Worm (Caenorhabditis elegans): ENCODE data around the gene sam-10.

The sam-10 gene

DNA sequence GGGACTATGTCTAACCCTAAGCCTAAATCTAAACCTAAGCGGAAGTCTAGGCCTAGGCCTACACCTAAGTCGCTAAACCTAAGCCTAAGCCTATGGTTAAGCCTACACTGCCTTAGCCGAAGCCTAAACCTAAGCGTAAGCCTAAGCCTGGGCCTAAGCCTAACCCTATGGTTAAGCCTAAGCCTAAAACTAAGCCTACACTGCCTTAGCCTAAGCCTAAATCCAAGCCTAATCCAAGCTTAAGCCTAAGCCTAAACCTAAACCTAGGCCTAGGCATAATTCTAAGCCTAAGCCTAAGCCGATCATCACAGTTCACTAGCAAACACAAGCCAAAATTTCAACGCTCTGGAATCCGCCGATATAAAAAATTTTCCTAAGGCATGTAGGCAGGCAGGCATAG lies 11.0 kb upstream of the sam-10 start:
- peak; percentile 25; the same call in 1 of the 2 replicates for TF ChIP-seq ekl-4 (GFP tag; IDR thresholded peaks at IDR 0.05)
- TF ChIP-seq gei-17 (GFP tag; optimal IDR thresholded peaks at IDR 0.05), result no peak

DNA sequence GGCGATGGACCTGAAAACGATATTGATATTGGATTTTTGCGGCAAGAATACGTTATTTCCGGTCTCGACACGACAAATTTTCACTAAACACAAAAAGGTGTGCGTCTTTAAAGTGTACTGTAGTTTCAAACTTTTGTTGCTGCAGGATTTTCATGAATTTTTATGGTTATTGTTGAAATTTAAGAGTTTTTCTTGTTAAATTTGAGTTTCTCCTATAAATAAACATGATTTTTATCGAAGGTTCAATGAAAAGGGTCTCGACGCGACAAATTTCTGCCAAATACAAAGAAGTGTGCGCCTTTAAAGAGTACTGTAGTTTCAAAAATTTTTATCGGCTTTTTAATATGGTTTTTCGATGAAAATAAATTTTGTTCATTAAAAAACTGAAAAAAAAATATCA lies 9.7 kb upstream of the sam-10 start:
- TF ChIP-seq somi-1 (GFP tag; optimal IDR thresholded peaks at IDR 0.05) (no peak), ztf-6 (GFP tag; IDR thresholded peaks at IDR 0.05) (no peak), lin-40 (tag; optimal IDR thresholded peaks at IDR 0.05) (no peak), B0336.3 (GFP tag; IDR thresholded peaks at IDR 0.05) (no peak), ceh-79 (tag; optimal IDR thresholded peaks at IDR 0.05) (no peak), T07F8.4 (tag; optimal IDR thresholded peaks at IDR 0.05) (no peak), ZK185.1 (tag; optimal IDR thresholded peaks at IDR 0.05; ENCODE audit: poor library complexity, severe bottlenecking) (no peak), snpc-1.1 (tag; optimal IDR thresholded peaks at IDR 0.05; ENCODE audit: insufficient read depth) (no peak), athp-1 (tag; optimal IDR thresholded peaks at IDR 0.05) (no peak), tlf-1 (GFP tag; optimal IDR thresholded peaks at IDR 0.05) (no peak), dpff-1 (tag; optimal IDR thresholded peaks at IDR 0.05) (no peak), Y53F4B.3 (GFP tag; IDR thresholded peaks at IDR 0.05) (no peak), F57A8.1 (GFP tag; optimal IDR thresholded peaks at IDR 0.05) (no peak), zfh-2 (GFP tag; conservative IDR thresholded peaks at IDR 0.05) (no peak), dpl-1 (GFP tag; optimal IDR thresholded peaks at IDR 0.05) (no peak), mes-4 (tag; optimal IDR thresholded peaks at IDR 0.05) (no peak), nhr-80 (tag; optimal IDR thresholded peaks at IDR 0.05) (no peak), hmg-20 (GFP tag; IDR thresholded peaks at IDR 0.05) (no peak), attf-5 (GFP tag; optimal IDR thresholded peaks at IDR 0.05) (no peak), ceh-91 (GFP tag; IDR thresholded peaks at IDR 0.05) (peak; percentile 30; the same call in 1 of the 2 replicates), ccch-3 (GFP tag; optimal IDR thresholded peaks at IDR 0.05) (no peak), unc-62 (GFP tag; optimal IDR thresholded peaks at IDR 0.05) (no peak), repo-1 (tag; optimal IDR thresholded peaks at IDR 0.05) (no peak), mcd-1 (GFP tag; IDR thresholded peaks at IDR 0.05) (no peak), let-607 (tag; optimal IDR thresholded peaks at IDR 0.05) (no peak), xnd-1 (tag; optimal IDR thresholded peaks at IDR 0.05) (peak; percentile 31), Y53G8AR.9 (GFP tag; conservative IDR thresholded peaks at IDR 0.05) (no peak), aptf-2 (GFP tag; conservative IDR thresholded peaks at IDR 0.05) (no peak), hlh-26 (GFP tag; conservative IDR thresholded peaks at IDR 0.05) (no peak), ama-1 (optimal IDR thresholded peaks at IDR 0.05) (no peak), ama-1 (GFP tag; optimal IDR thresholded peaks at IDR 0.05) (no peak), C06A6.2 (GFP tag; conservative IDR thresholded peaks at IDR 0.05) (no peak), nhr-27 (tag; optimal IDR thresholded peaks at IDR 0.05) (no peak), snpc-4 (GFP tag; optimal IDR thresholded peaks at IDR 0.05) (no peak), snpc-4 (tag; optimal IDR thresholded peaks at IDR 0.05) (no peak), F33H1.4 (GFP tag; IDR thresholded peaks at IDR 0.05) (peak; percentile 68), aptf-3 (GFP tag; IDR thresholded peaks at IDR 0.05) (no peak), F57C9.4 (tag; optimal IDR thresholded peaks at IDR 0.05) (no peak), lsl-1 (GFP tag; optimal IDR thresholded peaks at IDR 0.05) (peak; percentile 81), attf-3 (GFP tag; conservative IDR thresholded peaks at IDR 0.05) (0 out of 2 replicates have a peak, but pooled peaks have one; percentile 13), D2030.7 (GFP tag; IDR thresholded peaks at IDR 0.05) (peak; percentile 15; the same call in 1 of the 2 replicates), snpc-3.4 (tag; optimal IDR thresholded peaks at IDR 0.05) (no peak), Y67H2A.10 (GFP tag; conservative IDR thresholded peaks at IDR 0.05) (no peak), F23B12.7 (tag; optimal IDR thresholded peaks at IDR 0.05; ENCODE audit: insufficient read depth) (no peak), lag-1 (GFP tag; IDR thresholded peaks at IDR 0.05) (no peak), nfyb-1 (GFP tag; IDR thresholded peaks at IDR 0.05) (no peak)

All from whole organism, young adult.